Worm (Caenorhabditis elegans): ENCODE results near the gene sre-3.

DNA sequence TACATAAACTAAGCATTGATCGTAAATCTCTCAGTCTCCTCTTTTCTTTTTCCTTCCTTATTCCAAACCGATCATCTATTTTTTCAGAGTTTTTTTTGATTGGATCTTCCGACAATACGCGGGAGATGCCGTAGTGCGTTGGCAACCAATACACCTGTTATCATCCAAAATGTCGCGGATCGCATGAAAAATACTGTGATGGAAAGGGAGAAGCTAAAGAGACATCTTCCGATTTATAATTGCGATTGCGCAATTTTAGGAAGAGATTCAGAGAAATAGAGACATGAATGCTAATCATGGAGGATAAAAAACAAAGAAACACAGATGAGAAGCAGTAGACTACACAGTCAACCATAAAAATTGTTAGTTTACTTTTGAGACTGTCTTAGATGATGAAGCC, 20.9 kb downstream of the sre-3 start:
- no peak for TF ChIP-seq W03F9.2 (tag; optimal IDR thresholded peaks at IDR 0.05)
- TF ChIP-seq dao-5 (tag; optimal IDR thresholded peaks at IDR 0.05): no peak

Data from whole organism, L4/young adult.